Worm (Caenorhabditis elegans) whole organism, L2 larva: ENCODE data around the gene srbc-55.

Experiments used
- C34F6.9 ChIP-seq: fragments of 150-350 bp; optimal IDR thresholded peaks from 2 replicates; lab custom pipeline; 2014; ENCODE audit warnings: missing biosample characterization, missing genetic modification characterization
- F13H6.1 ChIP-seq: sonication (generic microtip); optimal IDR thresholded peaks from 2 replicates; lab custom pipeline; 2016; ENCODE audit warnings: missing genetic modification characterization, missing compliant biosample characterization
- R02D3.7 ChIP-seq: fragments of 150-350 bp; optimal IDR thresholded peaks from 2 replicates; lab custom pipeline; 2014; ENCODE audit warnings: missing biosample characterization, missing genetic modification characterization
- ZK546.5 ChIP-seq: sonication (generic microtip); optimal IDR thresholded peaks from 2 replicates; lab custom pipeline; 2017; ENCODE audit warnings: missing biosample characterization, missing genetic modification characterization
- alr-1 ChIP-seq: fragments of 150-350 bp; optimal IDR thresholded peaks from 2 replicates; lab custom pipeline; 2014; ENCODE audit warnings: missing biosample characterization, missing genetic modification characterization
- aly-2 ChIP-seq: fragments of 150-350 bp; optimal IDR thresholded peaks from 2 replicates; lab custom pipeline; 2014; ENCODE audit warnings: missing biosample characterization, missing genetic modification characterization
- ama-1 ChIP-seq: fragments of 150-350 bp; optimal IDR thresholded peaks from 2 replicates; lab custom pipeline; 2018; ENCODE audit warnings: inconsistent platforms
- blmp-1 ChIP-seq: sonication (generic microtip); optimal IDR thresholded peaks from 2 replicates; lab custom pipeline; 2017; ENCODE audit warnings: missing genetic modification characterization, mild to moderate bottlenecking, missing compliant biosample characterization, antibody characterized with exemption, moderate library complexity; ENCODE audit not compliant: insufficient read depth
- ceh-16 ChIP-seq: fragments of 150-350 bp; optimal IDR thresholded peaks from 2 replicates; lab custom pipeline; 2014; ENCODE audit warnings: missing biosample characterization, missing genetic modification characterization
- ceh-82 ChIP-seq: fragments of 150-350 bp; optimal IDR thresholded peaks from 2 replicates; lab custom pipeline; 2014; ENCODE audit warnings: missing biosample characterization, missing genetic modification characterization
- dmd-4 ChIP-seq: sonication (generic microtip); optimal IDR thresholded peaks from 2 replicates; lab custom pipeline; 2017; ENCODE audit warnings: missing biosample characterization, missing genetic modification characterization
- egl-27 ChIP-seq: sonication (generic microtip); optimal IDR thresholded peaks from 3 replicates; lab custom pipeline; 2017; ENCODE audit warnings: missing biosample characterization, missing genetic modification reagents, missing genetic modification characterization
- elt-1 ChIP-seq: fragments of 150-350 bp; optimal IDR thresholded peaks from 2 replicates; lab custom pipeline; 2014; ENCODE audit warnings: missing biosample characterization, missing genetic modification characterization
- fos-1 ChIP-seq: fragments of 150-350 bp; optimal IDR thresholded peaks from 2 replicates; lab custom pipeline; 2014; ENCODE audit warnings: missing biosample characterization, missing genetic modification characterization
- gmeb-1 ChIP-seq: fragments of 150-350 bp; optimal IDR thresholded peaks from 2 replicates; lab custom pipeline; 2014; ENCODE audit warnings: missing biosample characterization, missing genetic modification characterization
- lin-13 ChIP-seq: fragments of 150-350 bp; optimal IDR thresholded peaks from 2 replicates; lab custom pipeline; 2014; ENCODE audit warnings: missing biosample characterization, missing genetic modification reagents, missing genetic modification characterization
- lin-39 ChIP-seq: fragments of 150-350 bp; optimal IDR thresholded peaks from 2 replicates; lab custom pipeline; 2014; ENCODE audit warnings: missing biosample characterization, missing genetic modification reagents, missing genetic modification characterization
- lsy-2 ChIP-seq, 2 experiments: fragments of 150-350 bp in 1 of 2; sonication (generic microtip) in 1 of 2; optimal IDR thresholded peaks; 2 replicates each; lab custom pipeline; 2014 to 2017; ENCODE audit warnings: missing biosample characterization in 2 of 2, missing genetic modification characterization in 2 of 2
- mab-5 ChIP-seq: fragments of 150-350 bp; optimal IDR thresholded peaks from 2 replicates; lab custom pipeline; 2014; ENCODE audit warnings: missing biosample characterization, missing genetic modification characterization
- mbf-1 ChIP-seq: sonication (generic microtip); optimal IDR thresholded peaks from 2 replicates; lab custom pipeline; 2017; ENCODE audit warnings: missing biosample characterization, missing genetic modification characterization
- nhr-10 ChIP-seq: sonication (generic microtip); optimal IDR thresholded peaks from 2 replicates; lab custom pipeline; 2017; ENCODE audit warnings: missing biosample characterization, missing genetic modification characterization
- nhr-11 ChIP-seq: fragments of 150-350 bp; optimal IDR thresholded peaks from 2 replicates; lab custom pipeline; 2014; ENCODE audit warnings: missing biosample characterization, missing genetic modification characterization
- nhr-12 ChIP-seq: fragments of 150-350 bp; optimal IDR thresholded peaks from 2 replicates; lab custom pipeline; 2014; ENCODE audit warnings: missing biosample characterization, missing genetic modification characterization
- nhr-129 ChIP-seq: fragments of 150-350 bp; optimal IDR thresholded peaks from 2 replicates; lab custom pipeline; 2014; ENCODE audit warnings: missing biosample characterization, missing genetic modification characterization
- nhr-21 ChIP-seq: fragments of 150-350 bp; optimal IDR thresholded peaks from 2 replicates; lab custom pipeline; 2014; ENCODE audit warnings: missing biosample characterization, missing genetic modification characterization
- nhr-23 ChIP-seq: fragments of 150-350 bp; optimal IDR thresholded peaks from 2 replicates; lab custom pipeline; 2014; ENCODE audit warnings: missing biosample characterization, missing genetic modification reagents, missing genetic modification characterization
- nhr-237 ChIP-seq: fragments of 150-350 bp; optimal IDR thresholded peaks from 2 replicates; lab custom pipeline; 2014; ENCODE audit warnings: missing biosample characterization, missing genetic modification characterization
- nhr-25 ChIP-seq: fragments of 150-350 bp; sonication (generic microtip); optimal IDR thresholded peaks from 3 replicates; lab custom pipeline; 2014; ENCODE audit warnings: missing biosample characterization, missing genetic modification characterization
- nhr-77 ChIP-seq: fragments of 150-350 bp; optimal IDR thresholded peaks from 2 replicates; lab custom pipeline; 2014; ENCODE audit warnings: missing biosample characterization, missing genetic modification characterization
- peb-1 ChIP-seq: fragments of 150-350 bp; optimal IDR thresholded peaks from 2 replicates; lab custom pipeline; 2014; ENCODE audit warnings: missing biosample characterization, missing genetic modification characterization
- sem-4 ChIP-seq: fragments of 150-350 bp; optimal IDR thresholded peaks from 2 replicates; lab custom pipeline; 2014; ENCODE audit warnings: missing biosample characterization, missing genetic modification reagents, missing genetic modification characterization
- skn-1 ChIP-seq: sonication (generic microtip); optimal IDR thresholded peaks from 2 replicates; lab custom pipeline; 2017; ENCODE audit warnings: missing biosample characterization, missing genetic modification characterization
- sma-3 ChIP-seq: sonication (generic microtip); optimal IDR thresholded peaks from 2 replicates; lab custom pipeline; 2016; ENCODE audit warnings: missing genetic modification reagents, missing genetic modification characterization, missing compliant biosample characterization
- sma-9 ChIP-seq, 2 experiments: fragments of 150-350 bp in 1 of 2; sonication (generic microtip) in 1 of 2; optimal IDR thresholded peaks; 2 replicates each; lab custom pipeline; 2014 to 2016; ENCODE audit warnings: missing genetic modification characterization in 2 of 2, mild to moderate bottlenecking in 1 of 2, missing biosample characterization in 1 of 2, missing compliant biosample characterization in 1 of 2, missing genetic modification reagents in 1 of 2, moderate library complexity in 1 of 2
- snpc-4 ChIP-seq: fragments of 150-350 bp; optimal IDR thresholded peaks from 2 replicates; lab custom pipeline; 2014; ENCODE audit warnings: missing biosample characterization, missing genetic modification characterization
- unc-39 ChIP-seq: fragments of 150-350 bp; optimal IDR thresholded peaks from 2 replicates; lab custom pipeline; 2014; ENCODE audit warnings: missing biosample characterization, missing genetic modification characterization
- unc-55 ChIP-seq: fragments of 150-350 bp; sonication (generic microtip); optimal IDR thresholded peaks from 3 replicates; lab custom pipeline; 2014; ENCODE audit warnings: missing biosample characterization, missing genetic modification reagents, missing genetic modification characterization
- unc-62 ChIP-seq: fragments of 150-350 bp; optimal IDR thresholded peaks from 2 replicates; lab custom pipeline; 2014; ENCODE audit warnings: missing biosample characterization, missing genetic modification reagents, missing genetic modification characterization
- zag-1 ChIP-seq: fragments of 150-350 bp; optimal IDR thresholded peaks from 2 replicates; lab custom pipeline; 2014; ENCODE audit warnings: missing biosample characterization, missing genetic modification characterization
- ztf-1 ChIP-seq: fragments of 200-800 bp; sonication (Bioruptor generic); conservative IDR thresholded peaks from 2 replicates; pipeline ENCODE4 v1.3.6; 2022; ENCODE audit warnings: missing genetic modification characterization, missing compliant biosample characterization
- ztf-11 ChIP-seq: sonication (generic microtip); optimal IDR thresholded peaks from 2 replicates; lab custom pipeline; 2017; ENCODE audit warnings: missing biosample characterization, missing genetic modification characterization
- ztf-4 ChIP-seq: fragments of 150-350 bp; optimal IDR thresholded peaks from 2 replicates; lab custom pipeline; 2014; ENCODE audit warnings: missing biosample characterization, missing genetic modification characterization

Gene srbc-55

DNA sequence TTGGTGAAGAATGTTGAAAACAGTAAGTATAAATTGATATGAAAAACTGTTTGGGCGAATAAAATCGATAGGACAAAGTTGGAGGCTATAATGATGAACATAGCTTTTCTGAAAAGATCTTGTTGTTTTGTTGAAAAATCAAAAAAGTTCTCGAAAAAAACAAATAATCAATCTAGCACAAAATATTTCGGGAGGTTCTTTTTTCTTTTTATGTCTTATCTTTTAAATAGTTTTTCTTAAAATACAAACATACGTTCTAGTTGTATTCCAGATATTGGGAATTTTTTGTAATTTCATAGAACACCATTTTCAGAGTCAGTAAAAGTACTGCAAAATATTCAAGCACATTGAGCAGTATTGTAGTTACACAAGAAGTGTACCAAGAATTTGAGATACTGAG is at the start of gene srbc-55:
srbc-55 (minus strand) TSS at position 101 of the 400 bp plus-strand sequence.
- TF ChIP-seq R02D3.7 (tag; lab: Kevin White, UChicago) (no peak), mab-5 (tag; lab: Kevin White, UChicago) (no peak), egl-27 (tag; lab: Kevin White, UChicago) (no peak), ztf-4 (tag; lab: Kevin White, UChicago) (no peak), aly-2 (tag; lab: Kevin White, UChicago) (no peak), lsy-2 (tag; optimal IDR thresholded peaks at IDR 0.05; lab: Kevin White, UChicago) (no peak), unc-62 (GFP tag; lab: Kevin White, UChicago) (no peak), ztf-1 (no peak), C34F6.9 (tag; lab: Kevin White, UChicago) (no peak), unc-55 (GFP tag; lab: Kevin White, UChicago) (no peak), nhr-25 (tag; lab: Kevin White, UChicago) (no peak), nhr-11 (tag; lab: Kevin White, UChicago) (no peak), snpc-4 (tag; lab: Kevin White, UChicago) (no peak), sma-9 (GFP tag; optimal IDR thresholded peaks at IDR 0.05; lab: Kevin White, UChicago) (no peak), sma-9 (tag; optimal IDR thresholded peaks at IDR 0.05; lab: Kevin White, UChicago) (no peak), ceh-16 (tag; lab: Kevin White, UChicago) (no peak), nhr-10 (tag; lab: Kevin White, UChicago) (no peak), sem-4 (tag; lab: Kevin White, UChicago) (no peak)

DNA sequence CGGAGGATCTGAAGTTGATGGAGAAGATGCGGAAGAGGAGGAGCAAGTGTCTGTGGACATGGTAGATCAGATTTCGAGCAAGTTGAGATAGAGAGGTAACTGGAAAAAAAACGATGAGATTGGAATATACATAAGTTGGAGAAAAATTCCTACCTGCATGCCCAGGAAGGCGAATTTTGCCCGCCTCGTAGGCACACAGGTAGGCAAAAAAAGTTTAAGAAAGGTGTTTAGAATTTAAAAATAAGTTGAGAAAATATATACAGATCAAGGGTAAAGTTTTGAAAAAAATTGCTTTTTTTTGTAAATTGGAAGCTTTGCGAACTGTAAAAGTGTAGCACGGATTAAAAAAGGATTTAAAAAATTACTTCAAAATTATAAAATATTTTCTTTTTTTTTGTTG is 49.7 kb upstream of the srbc-55 start, which contains the start of gene nhr-84:
nhr-84 (minus strand) TSS at position 101 of the 400 bp plus-strand sequence.
- TF ChIP-seq nhr-237 (tag; lab: Kevin White, UChicago), result no peak
- TF ChIP-seq F13H6.1 (tag; lab: Kevin White, UChicago), result no peak
- TF ChIP-seq ama-1 (lab: Kevin White, UChicago), result no peak
- no peak for TF ChIP-seq lin-13 (GFP tag; lab: Kevin White, UChicago)
- TF ChIP-seq aly-2 (tag; lab: Kevin White, UChicago), result no peak
- TF ChIP-seq nhr-129, result no peak
- TF ChIP-seq C34F6.9 (tag; lab: Kevin White, UChicago), result no peak
- no peak for TF ChIP-seq peb-1
- no peak for TF ChIP-seq ztf-1
- TF ChIP-seq nhr-21, result no peak
- no peak for TF ChIP-seq elt-1 (tag; lab: Kevin White, UChicago)
- TF ChIP-seq mbf-1 (tag; lab: Kevin White, UChicago), result no peak
- no peak for TF ChIP-seq lin-39 (tag; lab: Kevin White, UChicago)
- no peak for TF ChIP-seq skn-1 (tag; lab: Kevin White, UChicago)
- TF ChIP-seq sma-3 (GFP tag; lab: Kevin White, UChicago), result no peak
- no peak for TF ChIP-seq alr-1 (tag; lab: Kevin White, UChicago)
- TF ChIP-seq blmp-1 (tag; lab: Kevin White, UChicago), result no peak
- no peak for TF ChIP-seq unc-55 (GFP tag; lab: Kevin White, UChicago)
- no peak for TF ChIP-seq nhr-10 (tag; lab: Kevin White, UChicago)
- TF ChIP-seq R02D3.7 (tag; lab: Kevin White, UChicago), result no peak
- TF ChIP-seq, all 48 proteins: peak for 0

DNA sequence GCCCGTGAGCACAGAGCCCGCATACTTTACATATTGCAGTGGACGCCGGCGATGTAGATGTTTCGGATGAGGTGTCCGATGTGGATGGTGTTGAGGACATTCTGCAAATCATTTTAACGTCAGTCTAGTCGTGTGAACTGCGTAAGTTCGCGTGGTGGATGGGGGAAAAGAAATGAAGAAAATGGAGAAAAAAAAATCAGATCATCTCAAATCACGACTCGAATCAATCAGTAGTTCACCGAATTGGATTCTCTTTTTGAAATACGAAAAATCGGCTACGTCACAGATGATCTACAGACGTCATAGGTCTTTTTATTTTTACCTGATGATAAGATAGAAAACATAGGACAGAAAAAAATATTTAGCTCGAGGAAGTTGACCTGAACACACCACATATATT is 46.5 kb upstream of the srbc-55 start, which contains the start of gene nhr-102:
nhr-102 (minus strand) TSS at position 101 of the 400 bp plus-strand sequence.
- TF ChIP-seq aly-2 (tag; lab: Kevin White, UChicago) (no peak), ZK546.5 (tag; lab: Kevin White, UChicago) (no peak), unc-39 (tag; lab: Kevin White, UChicago) (no peak), blmp-1 (tag; lab: Kevin White, UChicago) (no peak), ceh-82 (tag; lab: Kevin White, UChicago) (no peak)

DNA sequence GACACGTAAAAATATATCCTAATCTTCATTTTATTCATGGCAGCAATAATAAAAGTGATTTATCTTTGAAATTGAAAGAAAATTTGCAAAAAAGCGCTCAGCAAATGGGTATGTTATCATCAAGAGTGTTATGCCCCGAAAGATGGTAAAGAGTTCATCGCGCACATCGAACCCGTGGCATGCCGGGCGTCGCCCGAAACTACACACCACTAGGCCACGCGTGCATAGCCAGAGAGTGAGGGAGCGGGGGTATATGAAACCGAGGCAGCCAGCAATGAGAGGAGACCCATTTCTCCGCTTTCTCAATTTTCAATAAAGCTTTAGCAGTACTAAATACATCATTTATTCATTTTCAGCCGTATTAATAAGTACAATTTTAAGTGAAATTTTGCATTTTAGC is 44.0 kb upstream of the srbc-55 start:
- no peak for TF ChIP-seq alr-1 (tag; lab: Kevin White, UChicago)
- no peak for TF ChIP-seq zag-1 (tag; lab: Kevin White, UChicago)
- no peak for TF ChIP-seq nhr-12 (tag; lab: Kevin White, UChicago)
- TF ChIP-seq sma-3 (GFP tag; lab: Kevin White, UChicago), result peak; percentile 39
- no peak for TF ChIP-seq mbf-1 (tag; lab: Kevin White, UChicago)
- TF ChIP-seq gmeb-1 (tag; lab: Kevin White, UChicago), result peak; percentile 68
- no peak for TF ChIP-seq nhr-10 (tag; lab: Kevin White, UChicago)
- peak; percentile 85 for TF ChIP-seq sma-9 (GFP tag; optimal IDR thresholded peaks at IDR 0.05; lab: Kevin White, UChicago)
- TF ChIP-seq sma-9 (tag; optimal IDR thresholded peaks at IDR 0.05; lab: Kevin White, UChicago), result no peak
- no peak for TF ChIP-seq nhr-25 (tag; lab: Kevin White, UChicago)
- TF ChIP-seq ama-1 (lab: Kevin White, UChicago), result no peak
- peak; percentile 71 for TF ChIP-seq ceh-82 (tag; lab: Kevin White, UChicago)
- peak; percentile 5 for TF ChIP-seq nhr-237 (tag; lab: Kevin White, UChicago)
- no peak for TF ChIP-seq nhr-11 (tag; lab: Kevin White, UChicago)
- TF ChIP-seq aly-2 (tag; lab: Kevin White, UChicago), result no peak
- TF ChIP-seq R02D3.7 (tag; lab: Kevin White, UChicago), result no peak
- no peak for TF ChIP-seq nhr-77 (tag; lab: Kevin White, UChicago)
- TF ChIP-seq fos-1 (tag; lab: Kevin White, UChicago), result peak; percentile 65
- TF ChIP-seq blmp-1 (tag; lab: Kevin White, UChicago), result peak; percentile 8
- TF ChIP-seq skn-1 (tag; lab: Kevin White, UChicago), result no peak
- no peak for TF ChIP-seq nhr-23 (tag; lab: Kevin White, UChicago)
- no peak for TF ChIP-seq dmd-4 (tag; lab: Kevin White, UChicago)
- TF ChIP-seq peb-1, result no peak
- no peak for TF ChIP-seq elt-1 (tag; lab: Kevin White, UChicago)
- no peak for TF ChIP-seq unc-62 (GFP tag; lab: Kevin White, UChicago)
- TF ChIP-seq lin-39 (tag; lab: Kevin White, UChicago), result no peak
- TF ChIP-seq nhr-129, result peak; percentile 83
- TF ChIP-seq sem-4 (tag; lab: Kevin White, UChicago), result no peak
- peak; percentile 37 for TF ChIP-seq egl-27 (tag; lab: Kevin White, UChicago)
- no peak for TF ChIP-seq ztf-4 (tag; lab: Kevin White, UChicago)
- no peak for TF ChIP-seq ztf-11 (tag; lab: Kevin White, UChicago)
- TF ChIP-seq F13H6.1 (tag; lab: Kevin White, UChicago), result peak; percentile 70
- no peak for TF ChIP-seq ztf-1
